Worm (Caenorhabditis elegans): Measurements from ENCODE around the gene F28F9.3.

- TF ChIP-seq ama-1 (optimal IDR thresholded peaks at IDR 0.05) (no peak), ama-1 (GFP tag; optimal IDR thresholded peaks at IDR 0.05) (no peak), sea-2 (GFP tag; IDR thresholded peaks at IDR 0.05) (no peak), nhr-90 (tag; optimal IDR thresholded peaks at IDR 0.05) (no peak), Y79H2A.3 (GFP tag; conservative IDR thresholded peaks at IDR 0.05) (no peak), ets-4 (GFP tag; optimal IDR thresholded peaks at IDR 0.05) (no peak)
Measured at ce11 chrIV:3794437-3794836, 32.3 kb upstream of the F28F9.3 start, which contains the start of gene K09B3.1.
